Worm (Caenorhabditis elegans) whole organism, L2 larva: ENCODE data around the gene daf-11.

Experiments used
- F13H6.1 ChIP-seq: sonication (generic microtip); optimal IDR thresholded peaks from 2 replicates; lab custom pipeline; 2016; ENCODE audit warnings: missing genetic modification characterization, missing compliant biosample characterization
- Y55F3AM.14 ChIP-seq: fragments of 200-800 bp; sonication (Bioruptor generic); optimal IDR thresholded peaks from 2 replicates; lab custom pipeline; 2018; ENCODE audit warnings: mild to moderate bottlenecking, missing genetic modification characterization, missing compliant biosample characterization
- aly-2 ChIP-seq: fragments of 150-350 bp; optimal IDR thresholded peaks from 2 replicates; lab custom pipeline; 2014; ENCODE audit warnings: missing biosample characterization, missing genetic modification characterization
- blmp-1 ChIP-seq: sonication (generic microtip); optimal IDR thresholded peaks from 2 replicates; lab custom pipeline; 2017; ENCODE audit warnings: missing genetic modification characterization, mild to moderate bottlenecking, missing compliant biosample characterization, antibody characterized with exemption, moderate library complexity; ENCODE audit not compliant: insufficient read depth
- ceh-16 ChIP-seq: fragments of 150-350 bp; optimal IDR thresholded peaks from 2 replicates; lab custom pipeline; 2014; ENCODE audit warnings: missing biosample characterization, missing genetic modification characterization
- ceh-82 ChIP-seq: fragments of 150-350 bp; optimal IDR thresholded peaks from 2 replicates; lab custom pipeline; 2014; ENCODE audit warnings: missing biosample characterization, missing genetic modification characterization
- dmd-4 ChIP-seq: sonication (generic microtip); optimal IDR thresholded peaks from 2 replicates; lab custom pipeline; 2017; ENCODE audit warnings: missing biosample characterization, missing genetic modification characterization
- egl-27 ChIP-seq: sonication (generic microtip); optimal IDR thresholded peaks from 3 replicates; lab custom pipeline; 2017; ENCODE audit warnings: missing biosample characterization, missing genetic modification reagents, missing genetic modification characterization
- fos-1 ChIP-seq: fragments of 150-350 bp; optimal IDR thresholded peaks from 2 replicates; lab custom pipeline; 2014; ENCODE audit warnings: missing biosample characterization, missing genetic modification characterization
- gmeb-1 ChIP-seq: fragments of 150-350 bp; optimal IDR thresholded peaks from 2 replicates; lab custom pipeline; 2014; ENCODE audit warnings: missing biosample characterization, missing genetic modification characterization
- lin-13 ChIP-seq: fragments of 150-350 bp; optimal IDR thresholded peaks from 2 replicates; lab custom pipeline; 2014; ENCODE audit warnings: missing biosample characterization, missing genetic modification reagents, missing genetic modification characterization
- lin-39 ChIP-seq: fragments of 150-350 bp; optimal IDR thresholded peaks from 2 replicates; lab custom pipeline; 2014; ENCODE audit warnings: missing biosample characterization, missing genetic modification reagents, missing genetic modification characterization
- lsy-2 ChIP-seq, 2 experiments: fragments of 150-350 bp in 1 of 2; sonication (generic microtip) in 1 of 2; optimal IDR thresholded peaks; 2 replicates each; lab custom pipeline; 2014 to 2017; ENCODE audit warnings: missing biosample characterization in 2 of 2, missing genetic modification characterization in 2 of 2
- mab-5 ChIP-seq: fragments of 150-350 bp; optimal IDR thresholded peaks from 2 replicates; lab custom pipeline; 2014; ENCODE audit warnings: missing biosample characterization, missing genetic modification characterization
- nhr-129 ChIP-seq: fragments of 150-350 bp; optimal IDR thresholded peaks from 2 replicates; lab custom pipeline; 2014; ENCODE audit warnings: missing biosample characterization, missing genetic modification characterization
- nhr-21 ChIP-seq: fragments of 150-350 bp; optimal IDR thresholded peaks from 2 replicates; lab custom pipeline; 2014; ENCODE audit warnings: missing biosample characterization, missing genetic modification characterization
- nhr-23 ChIP-seq: fragments of 150-350 bp; optimal IDR thresholded peaks from 2 replicates; lab custom pipeline; 2014; ENCODE audit warnings: missing biosample characterization, missing genetic modification reagents, missing genetic modification characterization
- nhr-25 ChIP-seq: fragments of 150-350 bp; sonication (generic microtip); optimal IDR thresholded peaks from 3 replicates; lab custom pipeline; 2014; ENCODE audit warnings: missing biosample characterization, missing genetic modification characterization
- nhr-6 ChIP-seq: fragments of 150-350 bp; optimal IDR thresholded peaks from 2 replicates; lab custom pipeline; 2014; ENCODE audit warnings: missing biosample characterization, missing genetic modification characterization
- nhr-77 ChIP-seq: fragments of 150-350 bp; optimal IDR thresholded peaks from 2 replicates; lab custom pipeline; 2014; ENCODE audit warnings: missing biosample characterization, missing genetic modification characterization
- sem-4 ChIP-seq: fragments of 150-350 bp; optimal IDR thresholded peaks from 2 replicates; lab custom pipeline; 2014; ENCODE audit warnings: missing biosample characterization, missing genetic modification reagents, missing genetic modification characterization
- skn-1 ChIP-seq: sonication (generic microtip); optimal IDR thresholded peaks from 2 replicates; lab custom pipeline; 2017; ENCODE audit warnings: missing biosample characterization, missing genetic modification characterization
- sma-3 ChIP-seq: sonication (generic microtip); optimal IDR thresholded peaks from 2 replicates; lab custom pipeline; 2016; ENCODE audit warnings: missing genetic modification reagents, missing genetic modification characterization, missing compliant biosample characterization
- sma-9 ChIP-seq, 2 experiments: fragments of 150-350 bp in 1 of 2; sonication (generic microtip) in 1 of 2; optimal IDR thresholded peaks; 2 replicates each; lab custom pipeline; 2014 to 2016; ENCODE audit warnings: missing genetic modification characterization in 2 of 2, mild to moderate bottlenecking in 1 of 2, missing biosample characterization in 1 of 2, missing compliant biosample characterization in 1 of 2, missing genetic modification reagents in 1 of 2, moderate library complexity in 1 of 2
- snpc-4 ChIP-seq: fragments of 150-350 bp; optimal IDR thresholded peaks from 2 replicates; lab custom pipeline; 2014; ENCODE audit warnings: missing biosample characterization, missing genetic modification characterization
- unc-39 ChIP-seq: fragments of 150-350 bp; optimal IDR thresholded peaks from 2 replicates; lab custom pipeline; 2014; ENCODE audit warnings: missing biosample characterization, missing genetic modification characterization
- unc-62 ChIP-seq: fragments of 150-350 bp; optimal IDR thresholded peaks from 2 replicates; lab custom pipeline; 2014; ENCODE audit warnings: missing biosample characterization, missing genetic modification reagents, missing genetic modification characterization
- ztf-11 ChIP-seq: sonication (generic microtip); optimal IDR thresholded peaks from 2 replicates; lab custom pipeline; 2017; ENCODE audit warnings: missing biosample characterization, missing genetic modification characterization

daf-11 gene

ce11 chrV:11673746-11674365 lies 52.0 kb downstream of the daf-11 start:
- TF ChIP-seq nhr-129 (tag; lab: Kevin White, UChicago) = peak; percentile 30
- TF ChIP-seq gmeb-1 = no peak
- no peak for TF ChIP-seq nhr-23 (tag; lab: Kevin White, UChicago)
- TF ChIP-seq blmp-1 (tag; lab: Kevin White, UChicago) = peak; percentile 42
- TF ChIP-seq nhr-21 (tag; lab: Kevin White, UChicago) = no peak
- no peak for TF ChIP-seq egl-27 (tag; lab: Kevin White, UChicago)
- no peak for TF ChIP-seq sma-3
- no peak for TF ChIP-seq ceh-82 (tag; lab: Kevin White, UChicago)
- peak; percentile 20 for TF ChIP-seq ceh-16 (tag; lab: Kevin White, UChicago)
- TF ChIP-seq sem-4 (tag; lab: Kevin White, UChicago) = peak; percentile 6
- TF ChIP-seq fos-1 (tag; lab: Kevin White, UChicago) = peak; percentile 19
- TF ChIP-seq sma-9 (GFP tag; optimal IDR thresholded peaks at IDR 0.05; lab: Kevin White, UChicago) = peak; percentile 57
- TF ChIP-seq sma-9 (tag; optimal IDR thresholded peaks at IDR 0.05; lab: Kevin White, UChicago) = no peak
- TF ChIP-seq ztf-11 (tag; lab: Kevin White, UChicago) = no peak
- TF ChIP-seq nhr-25 = peak; percentile 19
- no peak for TF ChIP-seq Y55F3AM.14 (GFP tag; lab: Kevin White, UChicago)
- peak in 1 of 2 experiments; percentile 15 for TF ChIP-seq lsy-2 (tag; optimal IDR thresholded peaks at IDR 0.05; lab: Kevin White, UChicago)
- TF ChIP-seq, all 48 proteins: peak for 8

ce11 chrV:11672497-11672896 lies 53.4 kb downstream of the daf-11 start, which contains the start of gene lgc-44:
TSS of gene lgc-44 (minus strand) at chrV:11672597.
- TF ChIP-seq nhr-23 (tag; lab: Kevin White, UChicago) (no peak), Y55F3AM.14 (GFP tag; lab: Kevin White, UChicago) (no peak), aly-2 (no peak), nhr-6 (no peak), mab-5 (no peak), sma-3 (no peak), skn-1 (tag; lab: Kevin White, UChicago) (no peak), sma-9 (GFP tag; optimal IDR thresholded peaks at IDR 0.05; lab: Kevin White, UChicago) (no peak), sma-9 (tag; optimal IDR thresholded peaks at IDR 0.05; lab: Kevin White, UChicago) (no peak), dmd-4 (tag; lab: Kevin White, UChicago) (no peak), fos-1 (tag; lab: Kevin White, UChicago) (no peak), egl-27 (tag; lab: Kevin White, UChicago) (no peak), unc-39 (tag; lab: Kevin White, UChicago) (no peak), sem-4 (tag; lab: Kevin White, UChicago) (no peak), F13H6.1 (no peak), lin-39 (tag; lab: Kevin White, UChicago) (no peak), snpc-4 (tag; lab: Kevin White, UChicago) (no peak), lin-13 (no peak), gmeb-1 (no peak), unc-62 (no peak), nhr-77 (no peak)
